Fruit fly (Drosophila melanogaster): ENCODE measurements around the gene CG1172.

dm6 chr3R:5429786-5430185 is 36.1 kb downstream of the CG1172 start:
- no peak for TF ChIP-seq kay (GFP tag; ENCODE audit: borderline replicate concordance)
- no peak for TF ChIP-seq Crg-1 (GFP tag; optimal IDR thresholded peaks at IDR 0.05)
- TF ChIP-seq CG7101 (tag; optimal IDR thresholded peaks at IDR 0.05), result no peak
- no peak for TF ChIP-seq CG5204 (GFP tag; optimal IDR thresholded peaks at IDR 0.05)
- no peak for TF ChIP-seq bab1 (GFP tag; optimal IDR thresholded peaks at IDR 0.05)
- no peak for TF ChIP-seq Clk (GFP tag; optimal IDR thresholded peaks at IDR 0.05)
- TF ChIP-seq CG33017 (tag; optimal IDR thresholded peaks at IDR 0.05), result no peak
- TF ChIP-seq CG14711 (tag; optimal IDR thresholded peaks at IDR 0.05), result no peak
- TF ChIP-seq toe (GFP tag; optimal IDR thresholded peaks at IDR 0.05), result no peak
- TF ChIP-seq cic (GFP tag; optimal IDR thresholded peaks at IDR 0.05), result no peak
